Fruit fly (Drosophila melanogaster): ENCODE data around the gene CG4362.

Gene CG4362

dm6 chr3R:20282769-20283530 lies 24.4 kb downstream of the CG4362 start:
- TF ChIP-seq CG34367 (tag; optimal IDR thresholded peaks at IDR 0.05) (peak; percentile 21), fd96Ca (GFP tag; IDR thresholded peaks at IDR 0.05) (peak; percentile 38; the same call in 2 of the 3 replicates), gl (tag; optimal IDR thresholded peaks at IDR 0.05) (no peak), Pif1A (GFP tag; optimal IDR thresholded peaks at IDR 0.05) (peak; percentile 41), CG15710 (tag; optimal IDR thresholded peaks at IDR 0.05) (peak; percentile 46), EcR (GFP tag; optimal IDR thresholded peaks at IDR 0.05) (peak; percentile 79), CG9948 (tag; optimal IDR thresholded peaks at IDR 0.05) (peak; percentile 56), CG13204 (GFP tag; optimal IDR thresholded peaks at IDR 0.05) (peak; percentile 26), Snoo (tag; optimal IDR thresholded peaks at IDR 0.05) (peak; percentile 24), CG17806 (tag; optimal IDR thresholded peaks at IDR 0.05) (peak; percentile 24), CG32121 (GFP tag; IDR thresholded peaks at IDR 0.05) (no peak), Pif1B (GFP tag; optimal IDR thresholded peaks at IDR 0.05) (no peak), CG8159 (tag; optimal IDR thresholded peaks at IDR 0.05) (peak; percentile 61), CG10348 (GFP tag; IDR thresholded peaks at IDR 0.05) (no peak), CG4496 (GFP tag; IDR thresholded peaks at IDR 0.05) (peak; percentile 28; the same call in 1 of the 3 replicates), rn (GFP tag; IDR thresholded peaks at IDR 0.05) (no peak), CG12605 (GFP tag; IDR thresholded peaks at IDR 0.05) (no peak), CG14655 (GFP tag; optimal IDR thresholded peaks at IDR 0.05) (peak; percentile 77), D1 (tag; optimal IDR thresholded peaks at IDR 0.05) (no peak), CG8301 (tag; optimal IDR thresholded peaks at IDR 0.05) (peak; percentile 33), Ets98B (GFP tag; IDR thresholded peaks at IDR 0.05) (peak; percentile 53; the same call in 1 of the 2 replicates)

dm6 chr3R:20282103-20282502 lies 25.2 kb downstream of the CG4362 start:
- TF ChIP-seq CG15710 (tag; optimal IDR thresholded peaks at IDR 0.05) = peak; percentile 44
- TF ChIP-seq CG14655 (GFP tag; optimal IDR thresholded peaks at IDR 0.05) = peak; percentile 66
- TF ChIP-seq Snoo (tag; optimal IDR thresholded peaks at IDR 0.05) = no peak
- TF ChIP-seq CG12605 (GFP tag; IDR thresholded peaks at IDR 0.05) = no peak
- TF ChIP-seq D1 (tag; optimal IDR thresholded peaks at IDR 0.05) = no peak
- TF ChIP-seq CG10348 (GFP tag; IDR thresholded peaks at IDR 0.05) = no peak
- TF ChIP-seq CG8301 (tag; optimal IDR thresholded peaks at IDR 0.05) = peak; percentile 49
- TF ChIP-seq CG8159 (tag; optimal IDR thresholded peaks at IDR 0.05) = peak; percentile 66
- TF ChIP-seq Pif1A (GFP tag; optimal IDR thresholded peaks at IDR 0.05) = peak; percentile 28
- TF ChIP-seq CG32121 (GFP tag; IDR thresholded peaks at IDR 0.05) = no peak
- TF ChIP-seq Ets98B (GFP tag; IDR thresholded peaks at IDR 0.05) = no peak; the same call in 1 of the 2 replicates
- no peak for TF ChIP-seq gl (tag; optimal IDR thresholded peaks at IDR 0.05)
- peak; percentile 59 for TF ChIP-seq CG9948 (tag; optimal IDR thresholded peaks at IDR 0.05)
- TF ChIP-seq Pif1B (GFP tag; optimal IDR thresholded peaks at IDR 0.05) = peak; percentile 29
- TF ChIP-seq EcR (GFP tag; optimal IDR thresholded peaks at IDR 0.05) = no peak
- TF ChIP-seq rn (GFP tag; IDR thresholded peaks at IDR 0.05) = no peak
- TF ChIP-seq CG17806 (tag; optimal IDR thresholded peaks at IDR 0.05) = peak; percentile 43
- TF ChIP-seq CG13204 (GFP tag; optimal IDR thresholded peaks at IDR 0.05) = no peak
- TF ChIP-seq CG34367 (tag; optimal IDR thresholded peaks at IDR 0.05) = peak; percentile 17
- no peak for TF ChIP-seq fd96Ca (GFP tag; IDR thresholded peaks at IDR 0.05)
- TF ChIP-seq CG4496 (GFP tag; IDR thresholded peaks at IDR 0.05) = no peak

- TF ChIP-seq CG8159 (tag; optimal IDR thresholded peaks at IDR 0.05) (peak; percentile 50), CG15710 (tag; optimal IDR thresholded peaks at IDR 0.05) (peak; percentile 28), fd96Ca (GFP tag; IDR thresholded peaks at IDR 0.05) (peak; percentile 65; the same call in 2 of the 3 replicates), rn (GFP tag; IDR thresholded peaks at IDR 0.05) (peak; percentile 20; the same call in 1 of the 2 replicates), CG12605 (GFP tag; IDR thresholded peaks at IDR 0.05) (peak; percentile 69; the same call in 1 of the 2 replicates), Ets98B (GFP tag; IDR thresholded peaks at IDR 0.05) (peak; percentile 31; the same call in 1 of the 2 replicates), D1 (tag; optimal IDR thresholded peaks at IDR 0.05) (no peak), CG4496 (GFP tag; IDR thresholded peaks at IDR 0.05) (peak; percentile 70; the same call in 2 of the 3 replicates), gl (tag; optimal IDR thresholded peaks at IDR 0.05) (peak; percentile 26), Pif1B (GFP tag; optimal IDR thresholded peaks at IDR 0.05) (no peak), CG8301 (tag; optimal IDR thresholded peaks at IDR 0.05) (peak; percentile 63), CG9948 (tag; optimal IDR thresholded peaks at IDR 0.05) (peak; percentile 21), CG34367 (tag; optimal IDR thresholded peaks at IDR 0.05) (no peak), CG14655 (GFP tag; optimal IDR thresholded peaks at IDR 0.05) (peak; percentile 65), Snoo (tag; optimal IDR thresholded peaks at IDR 0.05) (no peak), EcR (GFP tag; optimal IDR thresholded peaks at IDR 0.05) (no peak), CG13204 (GFP tag; optimal IDR thresholded peaks at IDR 0.05) (no peak), CG17806 (tag; optimal IDR thresholded peaks at IDR 0.05) (peak; percentile 58), Pif1A (GFP tag; optimal IDR thresholded peaks at IDR 0.05) (peak; percentile 49), CG32121 (GFP tag; IDR thresholded peaks at IDR 0.05) (peak; percentile 53; the same call in 1 of the 2 replicates), CG10348 (GFP tag; IDR thresholded peaks at IDR 0.05) (no peak)
These were observed 26.8 kb downstream of the CG4362 start for dm6 chr3R:20280518-20280981.

dm6 chr3R:20276760-20277159 lies 30.6 kb downstream of the CG4362 start:
- TF ChIP-seq CG14655 (GFP tag; optimal IDR thresholded peaks at IDR 0.05) (no peak), CG10348 (GFP tag; IDR thresholded peaks at IDR 0.05) (no peak), CG9948 (tag; optimal IDR thresholded peaks at IDR 0.05) (no peak), Pif1B (GFP tag; optimal IDR thresholded peaks at IDR 0.05) (no peak), CG15710 (tag; optimal IDR thresholded peaks at IDR 0.05) (no peak), CG13204 (GFP tag; optimal IDR thresholded peaks at IDR 0.05) (no peak), rn (GFP tag; IDR thresholded peaks at IDR 0.05) (no peak), Pif1A (GFP tag; optimal IDR thresholded peaks at IDR 0.05) (no peak), CG17806 (tag; optimal IDR thresholded peaks at IDR 0.05) (no peak), CG8159 (tag; optimal IDR thresholded peaks at IDR 0.05) (no peak), CG8301 (tag; optimal IDR thresholded peaks at IDR 0.05) (no peak), CG32121 (GFP tag; IDR thresholded peaks at IDR 0.05) (no peak), fd96Ca (GFP tag; IDR thresholded peaks at IDR 0.05) (no peak), CG12605 (GFP tag; IDR thresholded peaks at IDR 0.05) (no peak), EcR (GFP tag; optimal IDR thresholded peaks at IDR 0.05) (no peak), D1 (tag; optimal IDR thresholded peaks at IDR 0.05) (no peak), Snoo (tag; optimal IDR thresholded peaks at IDR 0.05) (no peak), CG4496 (GFP tag; IDR thresholded peaks at IDR 0.05) (no peak), gl (tag; optimal IDR thresholded peaks at IDR 0.05) (no peak)

Measured in whole organism, pupa.